Fruit fly (Drosophila melanogaster) whole organism, embryonic: ENCODE data around the gene CG42592.
A peak's percentile ranks its signal among the peaks of the same experiment; 100 is the strongest.

ENCODE experiments used
- Atf-2 ChIP-seq: fragments of 200-800 bp; sonication (Bioruptor generic); optimal IDR thresholded peaks from 2 replicates; lab custom pipeline; 2016; ENCODE audit warnings: missing biosample characterization, missing genetic modification characterization
- CG11456 ChIP-seq: fragments of 200-800 bp; sonication (Bioruptor generic); IDR thresholded peaks from 3 replicates; pipeline ENCODE4 v1.3.6; 2022; ENCODE audit warnings: missing biosample characterization, missing genetic modification characterization
- CG11560 ChIP-seq: fragments of 200-800 bp; sonication (Bioruptor generic); IDR thresholded peaks from 3 replicates; pipeline ENCODE4 v1.3.6; 2022; ENCODE audit warnings: missing biosample characterization, missing genetic modification characterization
- CG12071 ChIP-seq: fragments of 200-800 bp; sonication (Bioruptor generic); optimal IDR thresholded peaks from 3 replicates; lab custom pipeline; 2018; ENCODE audit warnings: missing biosample characterization, mild to moderate bottlenecking, missing genetic modification characterization
- CG12155 ChIP-seq: fragments of 200-800 bp; sonication (Bioruptor generic); optimal IDR thresholded peaks from 3 replicates; lab custom pipeline; 2016; ENCODE audit warnings: missing biosample characterization, missing genetic modification characterization
- CG12299 ChIP-seq: fragments of 200-800 bp; sonication (Bioruptor generic); optimal IDR thresholded peaks from 2 replicates; lab custom pipeline; 2018; ENCODE audit warnings: missing biosample characterization, mild to moderate bottlenecking, missing genetic modification characterization
- CG14050 ChIP-seq: fragments of 200-800 bp; sonication (Bioruptor generic); IDR thresholded peaks from 3 replicates; pipeline ENCODE4 v1.3.6; 2022; ENCODE audit warnings: missing biosample characterization, missing genetic modification characterization
- CG17612 ChIP-seq: fragments of 200-800 bp; sonication (Bioruptor generic); IDR thresholded peaks from 2 replicates; pipeline ENCODE4 v1.3.6; 2022; ENCODE audit warnings: missing biosample characterization, missing genetic modification characterization
- CG17802 ChIP-seq: fragments of 200-800 bp; sonication (Bioruptor generic); optimal IDR thresholded peaks from 2 replicates; lab custom pipeline; 2018; ENCODE audit warnings: missing biosample characterization, mild to moderate bottlenecking, missing genetic modification characterization, moderate library complexity
- CG18262 ChIP-seq: fragments of 200-800 bp; optimal IDR thresholded peaks from 3 replicates; lab custom pipeline; 2019; ENCODE audit warnings: missing biosample characterization, mild to moderate bottlenecking, missing genetic modification characterization, moderate library complexity
- CG2120 ChIP-seq: fragments of 200-800 bp; sonication (Bioruptor generic); optimal IDR thresholded peaks from 3 replicates; lab custom pipeline; 2016; ENCODE audit warnings: missing biosample characterization, missing genetic modification characterization
- CG2678 ChIP-seq: fragments of 200-800 bp; sonication (Bioruptor generic); optimal IDR thresholded peaks from 3 replicates; lab custom pipeline; 2019; ENCODE audit warnings: missing biosample characterization, mild to moderate bottlenecking, missing genetic modification characterization, moderate library complexity
- CG33213 ChIP-seq: fragments of 200-800 bp; sonication (Bioruptor generic); optimal IDR thresholded peaks from 3 replicates; lab custom pipeline; 2016; ENCODE audit warnings: missing biosample characterization, missing genetic modification characterization
- CG34224 ChIP-seq: fragments of 200-800 bp; sonication (Bioruptor generic); IDR thresholded peaks from 3 replicates; pipeline ENCODE4 v1.3.6; 2022; ENCODE audit warnings: missing biosample characterization, missing genetic modification characterization; ENCODE audit not compliant: partially characterized antibody
- CG4730 ChIP-seq: fragments of 200-800 bp; sonication (Bioruptor generic); IDR thresholded peaks from 2 replicates; pipeline ENCODE4 v1.3.6; 2022; ENCODE audit warnings: missing biosample characterization, missing genetic modification characterization
- CG6813 ChIP-seq: fragments of 200-800 bp; sonication (Bioruptor generic); optimal IDR thresholded peaks from 2 replicates; lab custom pipeline; 2017; ENCODE audit warnings: missing biosample characterization, missing genetic modification characterization, mild to moderate bottlenecking, moderate library complexity, missing genetic modification reagents
- CG7372 ChIP-seq: fragments of 200-800 bp; sonication (Bioruptor generic); IDR thresholded peaks from 2 replicates; pipeline ENCODE4 v1.3.6; 2022; ENCODE audit warnings: missing biosample characterization, missing genetic modification characterization
- Dip3 ChIP-seq: fragments of 200-800 bp; sonication (Bioruptor generic); optimal IDR thresholded peaks from 3 replicates; lab custom pipeline; 2016; ENCODE audit warnings: missing biosample characterization, missing genetic modification characterization
- Doc2 ChIP-seq: fragments of 200-800 bp; sonication (Bioruptor generic); IDR thresholded peaks from 2 replicates; pipeline ENCODE4 v1.3.6; 2022; ENCODE audit warnings: missing biosample characterization, missing genetic modification characterization
- Doc3 ChIP-seq: fragments of 200-800 bp; sonication (Bioruptor generic); IDR thresholded peaks from 3 replicates; pipeline ENCODE4 v1.3.6; 2022; ENCODE audit warnings: missing biosample characterization, missing genetic modification characterization; ENCODE audit not compliant: partially characterized antibody
- Dref ChIP-seq: fragments of 200-800 bp; sonication (Bioruptor generic); IDR thresholded peaks from 2 replicates; pipeline ENCODE4 v1.3.6; 2022; ENCODE audit warnings: missing biosample characterization, missing genetic modification characterization
- Fer2 ChIP-seq: fragments of 200-800 bp; sonication (Bioruptor generic); optimal IDR thresholded peaks from 2 replicates; lab custom pipeline; 2018; ENCODE audit warnings: missing biosample characterization, mild to moderate bottlenecking, missing genetic modification characterization, moderate library complexity
- H15 ChIP-seq: fragments of 200-800 bp; sonication (Bioruptor generic); IDR thresholded peaks from 3 replicates; pipeline ENCODE4 v1.3.6; 2022; ENCODE audit warnings: missing biosample characterization, missing genetic modification characterization
- Hr39 ChIP-seq: fragments of >200 bp; optimal IDR thresholded peaks from 2 replicates; lab custom pipeline; 2017
- MBD-R2 ChIP-seq: fragments of 200-800 bp; sonication (Bioruptor generic); IDR thresholded peaks from 2 replicates; pipeline ENCODE4 v1.3.6; 2022; ENCODE audit warnings: missing biosample characterization, missing genetic modification characterization
- NC2α ChIP-seq: fragments of 200-800 bp; sonication (Bioruptor generic); optimal IDR thresholded peaks from 2 replicates; lab custom pipeline; 2016; ENCODE audit warnings: missing biosample characterization, missing genetic modification characterization
- Nf-YB ChIP-seq: fragments of 200-800 bp; sonication (Bioruptor generic); optimal IDR thresholded peaks from 3 replicates; lab custom pipeline; 2019; ENCODE audit warnings: missing biosample characterization, mild to moderate bottlenecking, missing genetic modification characterization, moderate library complexity
- Poxn ChIP-seq: fragments of 200-800 bp; sonication (Bioruptor generic); IDR thresholded peaks from 2 replicates; pipeline ENCODE4 v1.3.6; 2022; ENCODE audit warnings: missing biosample characterization, missing genetic modification characterization
- ac ChIP-seq: fragments of 200-800 bp; sonication (Bioruptor generic); optimal IDR thresholded peaks from 3 replicates; lab custom pipeline; 2017; ENCODE audit warnings: missing biosample characterization, mild to moderate bottlenecking, missing genetic modification characterization
- dati ChIP-seq: fragments of 200-800 bp; sonication (Bioruptor generic); IDR thresholded peaks from 2 replicates; pipeline ENCODE4 v1.3.6; 2022; ENCODE audit warnings: missing biosample characterization, missing genetic modification characterization
- dpn ChIP-seq, 2 experiments: fragments of 200-800 bp; sonication (Bioruptor generic); optimal IDR thresholded peaks; 3 replicates each; lab custom pipeline; 2016; ENCODE audit warnings: missing biosample characterization in 2 of 2, missing genetic modification characterization in 2 of 2
- esg ChIP-seq: fragments of 200-800 bp; sonication (Bioruptor generic); conservative IDR thresholded peaks from 2 replicates; pipeline ENCODE4 v1.3.6; 2022; ENCODE audit warnings: missing biosample characterization, missing genetic modification characterization
- ftz-f1 ChIP-seq: fragments of 200-800 bp; sonication (Bioruptor generic); optimal IDR thresholded peaks from 2 replicates; lab custom pipeline; 2016; ENCODE audit warnings: missing biosample characterization, missing genetic modification characterization
- gfzf ChIP-seq: fragments of 200-800 bp; sonication (Bioruptor generic); optimal IDR thresholded peaks from 2 replicates; lab custom pipeline; 2016; ENCODE audit warnings: missing biosample characterization, mild to moderate bottlenecking, missing genetic modification characterization, moderate library complexity
- gro ChIP-seq: fragments of 200-800 bp; sonication (Bioruptor generic); optimal IDR thresholded peaks from 2 replicates; lab custom pipeline; 2016; ENCODE audit warnings: missing biosample characterization, missing genetic modification characterization
- hb ChIP-seq: fragments of 200-800 bp; sonication (Bioruptor generic); IDR thresholded peaks from 3 replicates; pipeline ENCODE4 v1.3.6; 2022; ENCODE audit warnings: missing biosample characterization, missing genetic modification characterization; ENCODE audit not compliant: partially characterized antibody
- jing ChIP-seq: fragments of 200-800 bp; sonication (Bioruptor generic); optimal IDR thresholded peaks from 2 replicates; lab custom pipeline; 2018; ENCODE audit warnings: missing biosample characterization, mild to moderate bottlenecking, missing genetic modification characterization
- jumu ChIP-seq: fragments of 200-800 bp; sonication (Bioruptor generic); optimal IDR thresholded peaks from 3 replicates; lab custom pipeline; 2016; ENCODE audit warnings: missing biosample characterization, missing genetic modification characterization
- maf-S ChIP-seq: fragments of 200-800 bp; sonication (Bioruptor generic); optimal IDR thresholded peaks from 2 replicates; lab custom pipeline; 2016; ENCODE audit warnings: missing biosample characterization, missing genetic modification characterization
- nau ChIP-seq: fragments of 200-800 bp; sonication (Bioruptor generic); optimal IDR thresholded peaks from 3 replicates; lab custom pipeline; 2017; ENCODE audit warnings: missing biosample characterization, mild to moderate bottlenecking, missing genetic modification characterization, missing genetic modification reagents
- nmo ChIP-seq: fragments of 200-800 bp; sonication (Bioruptor generic); optimal IDR thresholded peaks from 2 replicates; lab custom pipeline; 2018; ENCODE audit warnings: missing biosample characterization, mild to moderate bottlenecking, missing genetic modification characterization, moderate library complexity
- pan ChIP-seq, 4 experiments: fragments of >200 bp in 3 of 4; fragments of 200-800 bp in 1 of 4; sonication (Bioruptor generic) in 1 of 4; optimal IDR thresholded peaks in 3 of 4; IDR thresholded peaks in 1 of 4; 2 replicates each; pipeline versions ENCODE4 v1.3.6 to Lab custom; 2017 to 2022; ENCODE audit warnings: missing biosample characterization in 2 of 4, missing genetic modification characterization in 2 of 4, mixed read lengths in 1 of 4
- prd ChIP-seq, 3 experiments: fragments of >200 bp in 2 of 3; fragments of 200-800 bp in 1 of 3; sonication (Bioruptor generic) in 1 of 3; optimal IDR thresholded peaks in 2 of 3; IDR thresholded peaks in 1 of 3; 2 replicates in 2 of 3; 3 replicates in 1 of 3; pipeline versions ENCODE4 v1.3.6 to Lab custom; 2017 to 2022; ENCODE audit warnings: missing biosample characterization in 1 of 3, missing genetic modification characterization in 1 of 3
- psq ChIP-seq: fragments of 200-800 bp; sonication (Bioruptor generic); optimal IDR thresholded peaks from 2 replicates; lab custom pipeline; 2017; ENCODE audit warnings: missing biosample characterization, missing genetic modification characterization
- sc ChIP-seq, 3 experiments: fragments of >200 bp in 2 of 3; fragments of 200-800 bp in 1 of 3; sonication (Bioruptor generic) in 1 of 3; optimal IDR thresholded peaks; 2 replicates in 2 of 3; 3 replicates in 1 of 3; lab custom pipeline; 2017; ENCODE audit warnings: mild to moderate bottlenecking in 1 of 3, missing biosample characterization in 1 of 3, missing genetic modification characterization in 1 of 3, missing genetic modification reagents in 1 of 3
- sob ChIP-seq: fragments of 200-800 bp; sonication (Bioruptor generic); IDR thresholded peaks from 2 replicates; pipeline ENCODE4 v1.3.6; 2022; ENCODE audit warnings: missing biosample characterization, missing genetic modification characterization
- tio ChIP-seq: fragments of 200-800 bp; sonication (Bioruptor generic); optimal IDR thresholded peaks from 2 replicates; lab custom pipeline; 2017; ENCODE audit warnings: missing biosample characterization, missing genetic modification characterization, inconsistent platforms
- trh ChIP-seq: fragments of 200-800 bp; sonication (Bioruptor generic); optimal IDR thresholded peaks from 2 replicates; lab custom pipeline; 2016; ENCODE audit warnings: missing biosample characterization, missing genetic modification characterization
- twi ChIP-seq: fragments of 200-800 bp; optimal IDR thresholded peaks from 2 replicates; lab custom pipeline; 2019; ENCODE audit warnings: missing biosample characterization, mild to moderate bottlenecking, missing genetic modification characterization, moderate library complexity
- zen2 ChIP-seq: fragments of 200-800 bp; sonication (Bioruptor generic); IDR thresholded peaks from 3 replicates; pipeline ENCODE4 v1.3.6; 2022; ENCODE audit warnings: missing biosample characterization, missing genetic modification characterization; ENCODE audit not compliant: partially characterized antibody

The CG42592 gene

dm6 chr3R:29841293-29841791 is 5.3 kb upstream of the CG42592 start, which contains the start of gene Cad99C (continued):
- TF ChIP-seq pan (optimal IDR thresholded peaks at IDR 0.05; lab: Kevin White, UChicago) (no peak), pan (GFP tag; optimal IDR thresholded peaks at IDR 0.05 in 1 of 2, IDR thresholded peaks at IDR 0.05 in 1 of 2) (peak in 1 of 2 experiments; percentile 32), CG17802 (no peak), hb (no peak), CG2120 (GFP tag; lab: Kevin White, UChicago) (no peak), jumu (GFP tag; lab: Kevin White, UChicago) (no peak), NC2α (GFP tag; lab: Kevin White, UChicago) (peak; percentile 11), tio (no peak), CG6813 (no peak), ac (GFP tag; lab: Kevin White, UChicago) (no peak), H15 (no peak), dpn (GFP tag; optimal IDR thresholded peaks at IDR 0.05; lab: Kevin White, UChicago) (no peak), sc (optimal IDR thresholded peaks at IDR 0.05; lab: Kevin White, UChicago) (no peak), sc (GFP tag; optimal IDR thresholded peaks at IDR 0.05; lab: Kevin White, UChicago) (no peak), trh (GFP tag; lab: Kevin White, UChicago) (no peak), CG11456 (GFP tag; lab: Robert Waterston, UW) (no peak), CG12299 (tag; lab: Kevin White, UChicago) (no peak), dati (GFP tag; lab: Robert Waterston, UW) (no peak), Hr39 (lab: Kevin White, UChicago) (no peak), Dip3 (no peak), CG18262 (tag; lab: Kevin White, UChicago) (no peak), gfzf (GFP tag; lab: Kevin White, UChicago) (no peak), Nf-YB (GFP tag; lab: Kevin White, UChicago) (no peak), jing (GFP tag; lab: Kevin White, UChicago) (no peak), zen2 (GFP tag; lab: Robert Waterston, UW) (no peak), CG33213 (GFP tag; lab: Kevin White, UChicago) (no peak), nmo (no peak), Fer2 (no peak), CG7372 (GFP tag; lab: Robert Waterston, UW) (no peak), ftz-f1 (peak; percentile 53), psq (GFP tag; lab: Kevin White, UChicago) (no peak), MBD-R2 (GFP tag; lab: Robert Waterston, UW) (peak; percentile 22; the same call in 1 of the 2 replicates), CG17612 (GFP tag; lab: Robert Waterston, UW) (no peak), prd (optimal IDR thresholded peaks at IDR 0.05; lab: Kevin White, UChicago) (no peak), prd (GFP tag; IDR thresholded peaks at IDR 0.05; lab: Robert Waterston, UW) (no peak), Dref (no peak), CG11560 (no peak), nau (GFP tag; lab: Kevin White, UChicago) (no peak), CG14050 (GFP tag; lab: Robert Waterston, UW) (no peak), twi (tag; lab: Kevin White, UChicago) (no peak), CG4730 (no peak), Poxn (GFP tag; lab: Robert Waterston, UW) (no peak), Doc2 (no peak), CG12071 (no peak), Atf-2 (GFP tag; lab: Kevin White, UChicago) (no peak), gro (no peak), sob (peak; percentile 36; the same call in 1 of the 2 replicates), CG2678 (tag; lab: Kevin White, UChicago) (no peak), esg (GFP tag; lab: Robert Waterston, UW) (peak; percentile 38; the same call in 1 of the 2 replicates), Doc3 (GFP tag; lab: Robert Waterston, UW) (no peak), CG12155 (GFP tag; lab: Kevin White, UChicago) (peak; percentile 24), CG34224 (GFP tag; lab: Robert Waterston, UW) (no peak), maf-S (no peak)
